Fruit fly (Drosophila melanogaster): Measurements from ENCODE around the gene Hmbs.

Hmbs gene

DNA sequence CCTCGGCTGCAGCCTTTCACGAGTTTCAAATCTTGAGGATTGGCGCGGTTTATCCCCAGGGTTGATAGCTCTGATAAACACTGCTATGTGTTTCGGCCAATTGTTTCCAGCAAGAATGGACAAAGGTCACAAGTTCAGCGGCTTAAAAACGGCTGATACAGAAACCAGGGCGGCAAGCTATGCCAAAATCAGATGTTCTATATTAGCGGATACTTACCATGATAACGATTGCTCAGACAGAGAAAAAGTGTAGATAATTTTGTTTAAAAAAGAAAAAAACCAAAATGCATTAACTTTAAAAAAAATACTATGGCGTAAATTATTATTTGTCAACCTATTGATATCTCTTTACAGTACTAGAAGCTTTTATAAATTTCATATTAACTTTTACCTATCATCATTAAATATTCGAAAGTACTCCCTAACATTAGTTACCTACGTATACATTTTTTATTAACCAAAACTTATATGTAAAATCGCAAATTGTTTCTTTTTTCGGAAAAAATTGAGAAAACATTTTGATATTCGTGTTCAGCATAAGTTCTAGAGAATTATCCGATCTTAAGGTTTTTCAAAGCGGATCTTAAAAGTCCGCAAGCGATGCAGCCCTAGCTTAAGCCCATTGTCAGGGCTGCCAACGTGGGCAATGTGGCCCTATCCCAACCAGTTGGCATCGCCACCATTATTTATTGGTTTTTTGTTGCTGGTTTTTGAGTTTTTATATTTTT, 21.5 kb upstream of the Hmbs start, which contains the start of the genes sturkopf and Herc4:
Gene sturkopf, minus strand, starts transcription at position 339 of the 728 bp plus-strand sequence.
Gene Herc4, plus strand, starts transcription at position 658 of the 728 bp plus-strand sequence.
- peak; percentile 85 for TF ChIP-seq HLH106 (tag; optimal IDR thresholded peaks at IDR 0.05)
- no peak for TF ChIP-seq sage (GFP tag; optimal IDR thresholded peaks at IDR 0.05)
- peak; percentile 61 for TF ChIP-seq CG9705 (GFP tag; optimal IDR thresholded peaks at IDR 0.05)
- no peak for TF ChIP-seq Dfd (GFP tag; optimal IDR thresholded peaks at IDR 0.05)
- no peak for TF ChIP-seq Mio (GFP tag; optimal IDR thresholded peaks at IDR 0.05)
- TF ChIP-seq lola (GFP tag; optimal IDR thresholded peaks at IDR 0.05) = no peak
- no peak for TF ChIP-seq Hnf4 (GFP tag; optimal IDR thresholded peaks at IDR 0.05)
- peak; percentile 84 for TF ChIP-seq fru (GFP tag; optimal IDR thresholded peaks at IDR 0.05)
- peak; percentile 85 for TF ChIP-seq Sp1 (GFP tag; optimal IDR thresholded peaks at IDR 0.05)
- no peak for TF ChIP-seq Jra (GFP tag; optimal IDR thresholded peaks at IDR 0.05)
- no peak for TF ChIP-seq Rel (GFP tag; optimal IDR thresholded peaks at IDR 0.05)
- peak; percentile 13 for TF ChIP-seq Rel (tag; optimal IDR thresholded peaks at IDR 0.05)
- no peak for TF ChIP-seq Myc (optimal IDR thresholded peaks at IDR 0.05)
- TF ChIP-seq psq (GFP tag; optimal IDR thresholded peaks at IDR 0.05) = peak; percentile 66
- TF ChIP-seq OdsH (GFP tag; optimal IDR thresholded peaks at IDR 0.05) = peak; percentile 68
- no peak for TF ChIP-seq tai (GFP tag; optimal IDR thresholded peaks at IDR 0.05)
- no peak for TF ChIP-seq GATAd (GFP tag; optimal IDR thresholded peaks at IDR 0.05)
- TF ChIP-seq Dif (GFP tag; optimal IDR thresholded peaks at IDR 0.05; ENCODE audit: partially characterized antibody) = no peak
- TF ChIP-seq foxo (GFP tag; optimal IDR thresholded peaks at IDR 0.05) = peak in 1 of 2 experiments; percentile 92
- TF ChIP-seq ey (GFP tag; optimal IDR thresholded peaks at IDR 0.05) = peak; percentile 76
- no peak for TF ChIP-seq br (GFP tag; optimal IDR thresholded peaks at IDR 0.05)
- no peak for TF ChIP-seq CG32264 (GFP tag; optimal IDR thresholded peaks at IDR 0.05)
- no peak for TF ChIP-seq brk (GFP tag; optimal IDR thresholded peaks at IDR 0.05)
- no peak for TF ChIP-seq CrebA (GFP tag; optimal IDR thresholded peaks at IDR 0.05; ENCODE audit: borderline replicate concordance)
- TF ChIP-seq dmrt93B (GFP tag; optimal IDR thresholded peaks at IDR 0.05) = no peak
- TF ChIP-seq Hr78 (GFP tag; optimal IDR thresholded peaks at IDR 0.05) = peak; percentile 45
- no peak for TF ChIP-seq N (GFP tag; optimal IDR thresholded peaks at IDR 0.05)
- no peak for TF ChIP-seq Vsx2 (GFP tag; optimal IDR thresholded peaks at IDR 0.05; ENCODE audit: partially characterized antibody)
- no peak for TF ChIP-seq Abd-B (GFP tag; optimal IDR thresholded peaks at IDR 0.05)
- peak; percentile 23 for TF ChIP-seq Hr83 (GFP tag; optimal IDR thresholded peaks at IDR 0.05; ENCODE audit: poor library complexity, severe bottlenecking)
- TF ChIP-seq usp (GFP tag; optimal IDR thresholded peaks at IDR 0.05) = no peak
- TF ChIP-seq sv (GFP tag; optimal IDR thresholded peaks at IDR 0.05) = peak; percentile 82
- TF ChIP-seq h (GFP tag; optimal IDR thresholded peaks at IDR 0.05) = peak; percentile 91
- peak; percentile 78 for TF ChIP-seq rgr (GFP tag; optimal IDR thresholded peaks at IDR 0.05)
- no peak for TF ChIP-seq jim (GFP tag; optimal IDR thresholded peaks at IDR 0.05)
- no peak for TF ChIP-seq dl (GFP tag; optimal IDR thresholded peaks at IDR 0.05; ENCODE audit: insufficient read depth in 1 of 2, partially characterized antibody in 2 of 2)
- peak; percentile 88 for TF ChIP-seq woc (GFP tag; optimal IDR thresholded peaks at IDR 0.05)
- TF ChIP-seq dsf (GFP tag; optimal IDR thresholded peaks at IDR 0.05; ENCODE audit: borderline replicate concordance) = no peak
- no peak for TF ChIP-seq pan (optimal IDR thresholded peaks at IDR 0.05)

DNA sequence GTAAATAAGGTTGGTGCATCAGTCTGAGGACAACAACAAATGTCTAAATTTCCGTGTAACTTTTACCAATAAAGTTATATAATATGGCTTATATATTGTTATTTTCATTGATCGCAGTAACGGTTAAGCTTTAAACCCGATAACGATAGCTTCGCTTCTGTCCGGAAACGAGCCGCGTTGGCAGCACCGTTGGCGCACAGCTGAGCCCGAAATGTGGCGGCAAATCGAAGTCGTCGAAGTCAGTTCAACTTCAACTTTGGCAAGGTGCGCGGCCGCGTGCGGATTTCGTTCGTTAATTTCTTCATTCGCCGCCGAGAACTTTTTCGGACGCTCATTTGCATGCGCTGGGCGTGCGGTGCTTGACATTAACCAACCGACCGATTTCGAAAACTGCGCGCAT, 16.4 kb upstream of the Hmbs start, which contains the start of gene Myo61F:
Gene Myo61F, plus strand, starts transcription at position 240 of the 400 bp plus-strand sequence.
- TF ChIP-seq Rel (GFP tag; optimal IDR thresholded peaks at IDR 0.05) = no peak
- TF ChIP-seq Rel (tag; optimal IDR thresholded peaks at IDR 0.05) = peak; percentile 38
- no peak for TF ChIP-seq Dfd (GFP tag; optimal IDR thresholded peaks at IDR 0.05)

Data from whole organism, wandering third instar larva.